Comparison of ENCODE assay signal across 1 fruit fly cellular context in the genomic region with DNA sequence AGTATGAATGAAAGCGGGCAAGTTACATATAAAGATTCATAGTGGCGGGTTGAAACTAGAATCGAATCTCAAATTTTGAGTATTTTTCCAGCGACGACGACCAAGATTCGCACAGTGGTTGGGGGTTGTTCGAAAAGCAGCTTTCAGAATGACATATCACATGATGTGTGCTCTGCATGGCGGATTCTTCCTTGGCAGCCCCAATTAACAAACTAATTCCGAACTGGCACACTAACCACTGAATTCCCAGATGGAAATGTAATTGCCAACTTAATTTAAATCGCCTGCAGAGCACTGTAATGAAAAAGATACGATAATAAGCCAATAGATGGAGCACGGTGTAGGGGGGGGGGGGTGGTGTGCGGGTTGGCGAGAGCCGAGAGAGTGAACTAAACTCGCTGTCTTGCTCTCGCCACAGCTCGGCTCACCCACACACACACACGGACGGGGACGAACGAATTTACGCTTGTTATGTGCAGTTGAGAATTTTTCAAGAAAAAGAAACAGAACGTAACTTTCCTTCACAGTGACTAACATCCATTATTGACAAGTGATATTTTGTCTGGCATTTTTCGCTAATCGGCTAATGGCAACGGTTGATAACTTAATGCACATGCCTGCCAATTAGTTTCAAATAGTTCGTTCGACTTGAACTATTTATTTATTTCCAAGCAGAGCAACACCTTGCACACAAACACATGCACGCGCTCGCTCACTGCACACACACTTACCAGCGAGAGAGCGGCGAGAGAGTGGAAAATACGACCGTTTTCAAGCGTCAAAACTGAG.
TF ChIP-seq lines count a peak whose summit lies in the region.

No protein-coding gene starts in this region.

TF ChIP-seq in whole organism, embryonic, 481 proteins besides CTCF, POLR2A, EP300 and RAD21 (continued from another document and continues in another):
- TF ChIP-seq Ptx1 (GFP tag; IDR thresholded peaks at IDR 0.05; lab: Robert Waterston, UW) (peak; percentile 97), CG8388 (GFP tag; optimal IDR thresholded peaks at IDR 0.05; lab: Kevin White, UChicago) (peak; percentile 90), sens (GFP tag; lab: Kevin White, UChicago) (peak; percentile 98), Fer1 (GFP tag; optimal IDR thresholded peaks at IDR 0.05; lab: Kevin White, UChicago) (peak; percentile 97), Gug (GFP tag; IDR thresholded peaks at IDR 0.05; lab: Robert Waterston, UW) (peak; percentile 98), CG11696 (GFP tag; IDR thresholded peaks at IDR 0.05; lab: Robert Waterston, UW) (peak; percentile 91), CG16863 (GFP tag; optimal IDR thresholded peaks at IDR 0.05; lab: Kevin White, UChicago) (peak; percentile 94), CG2116 (GFP tag; optimal IDR thresholded peaks at IDR 0.05; lab: Kevin White, UChicago) (peak; percentile 65), CG14860 (GFP tag; IDR thresholded peaks at IDR 0.05; lab: Robert Waterston, UW; ENCODE audit: partially characterized antibody) (peak; percentile 63), CG12219 (GFP tag; optimal IDR thresholded peaks at IDR 0.05; lab: Kevin White, UChicago) (peak; percentile 97), cg (GFP tag; optimal IDR thresholded peaks at IDR 0.05; lab: Kevin White, UChicago) (peak; percentile 94), Hsf (GFP tag; optimal IDR thresholded peaks at IDR 0.05; lab: Kevin White, UChicago) (peak; percentile 96), Dad (GFP tag; optimal IDR thresholded peaks at IDR 0.05; lab: Kevin White, UChicago) (peak; percentile 93), peb (GFP tag; IDR thresholded peaks at IDR 0.05; lab: Robert Waterston, UW) (peak; percentile 95), cad (GFP tag; optimal IDR thresholded peaks at IDR 0.05; lab: Kevin White, UChicago) (no peak), HHEX (GFP tag; optimal IDR thresholded peaks at IDR 0.05; lab: Kevin White, UChicago) (peak; percentile 96), sd (tag; optimal IDR thresholded peaks at IDR 0.05; lab: Kevin White, UChicago) (peak; percentile 90), CG8089 (GFP tag; optimal IDR thresholded peaks at IDR 0.05; lab: Kevin White, UChicago) (peak; percentile 91), CG33213 (GFP tag; optimal IDR thresholded peaks at IDR 0.05; lab: Kevin White, UChicago) (peak; percentile 93), Xbp1 (GFP tag; optimal IDR thresholded peaks at IDR 0.05; lab: Kevin White, UChicago) (peak; percentile 95), Max (GFP tag; optimal IDR thresholded peaks at IDR 0.05; lab: Kevin White, UChicago) (peak; percentile 89), C15 (GFP tag; IDR thresholded peaks at IDR 0.05; lab: Robert Waterston, UW) (peak; percentile 93), CG3065 (GFP tag; optimal IDR thresholded peaks at IDR 0.05; lab: Kevin White, UChicago) (peak; percentile 85), CG7928 (GFP tag; optimal IDR thresholded peaks at IDR 0.05; lab: Kevin White, UChicago) (peak; percentile 77), Vsx1 (GFP tag; optimal IDR thresholded peaks at IDR 0.05; lab: Kevin White, UChicago) (peak; percentile 97), pfk (GFP tag; optimal IDR thresholded peaks at IDR 0.05; lab: Kevin White, UChicago) (no peak), Awh (GFP tag; IDR thresholded peaks at IDR 0.05; lab: Robert Waterston, UW) (peak; percentile 96), CG13296 (GFP tag; optimal IDR thresholded peaks at IDR 0.05; lab: Kevin White, UChicago) (peak; percentile 90), dmrt99B (tag; optimal IDR thresholded peaks at IDR 0.05; lab: Kevin White, UChicago) (peak; percentile 97), gce (GFP tag; IDR thresholded peaks at IDR 0.05; lab: Robert Waterston, UW) (peak; percentile 96), CG30020 (tag; optimal IDR thresholded peaks at IDR 0.05; lab: Kevin White, UChicago) (peak; percentile 48), hbn (GFP tag; IDR thresholded peaks at IDR 0.05; lab: Robert Waterston, UW; ENCODE audit: partially characterized antibody) (no peak), CG12155 (GFP tag; optimal IDR thresholded peaks at IDR 0.05; lab: Kevin White, UChicago) (peak; percentile 98), CG10654 (GFP tag; optimal IDR thresholded peaks at IDR 0.05; lab: Kevin White, UChicago) (peak; percentile 92), Rx (GFP tag; IDR thresholded peaks at IDR 0.05; lab: Robert Waterston, UW) (peak; percentile 97), Dip2 (GFP tag; IDR thresholded peaks at IDR 0.05; lab: Robert Waterston, UW) (peak; percentile 50; the same call in 1 of the 2 replicates), MESR4 (GFP tag; optimal IDR thresholded peaks at IDR 0.05; lab: Kevin White, UChicago) (peak; percentile 63), unc-4 (GFP tag; IDR thresholded peaks at IDR 0.05; lab: Robert Waterston, UW; ENCODE audit: partially characterized antibody) (peak; percentile 23), CG11247 (GFP tag; IDR thresholded peaks at IDR 0.05; lab: Robert Waterston, UW) (peak; percentile 94), tna (GFP tag; IDR thresholded peaks at IDR 0.05; lab: Robert Waterston, UW; ENCODE audit: partially characterized antibody) (peak; percentile 63; the same call in 1 of the 2 replicates), Fer2 (tag; optimal IDR thresholded peaks at IDR 0.05; lab: Kevin White, UChicago) (peak; percentile 72), CG17186 (GFP tag; optimal IDR thresholded peaks at IDR 0.05; lab: Kevin White, UChicago) (peak; percentile 83), luna (GFP tag; optimal IDR thresholded peaks at IDR 0.05; lab: Kevin White, UChicago) (peak; percentile 89), CG42726 (GFP tag; IDR thresholded peaks at IDR 0.05; lab: Robert Waterston, UW; ENCODE audit: partially characterized antibody) (0 out of 2 replicates have a peak, but pooled peaks have one; percentile 23), CG10431 (GFP tag; optimal IDR thresholded peaks at IDR 0.05; lab: Kevin White, UChicago) (peak; percentile 33), CG3163 (GFP tag; optimal IDR thresholded peaks at IDR 0.05; lab: Kevin White, UChicago) (peak; percentile 83), z (GFP tag; IDR thresholded peaks at IDR 0.05; lab: Robert Waterston, UW) (peak; percentile 71; the same call in 2 of the 3 replicates), CG17912 (GFP tag; optimal IDR thresholded peaks at IDR 0.05; lab: Kevin White, UChicago) (peak; percentile 30), CG5953 (GFP tag; IDR thresholded peaks at IDR 0.05; lab: Robert Waterston, UW) (peak; percentile 96), CG13775 (GFP tag; optimal IDR thresholded peaks at IDR 0.05; lab: Kevin White, UChicago) (peak; percentile 92), so (GFP tag; IDR thresholded peaks at IDR 0.05; lab: Robert Waterston, UW) (peak; percentile 96), CG6254 (GFP tag; optimal IDR thresholded peaks at IDR 0.05; lab: Kevin White, UChicago) (peak; percentile 91), zfh1 (GFP tag; IDR thresholded peaks at IDR 0.05; lab: Robert Waterston, UW) (peak; percentile 98), Oaz (GFP tag; IDR thresholded peaks at IDR 0.05; lab: Robert Waterston, UW) (peak; percentile 96), crol (GFP tag; IDR thresholded peaks at IDR 0.05; lab: Robert Waterston, UW) (peak; percentile 99), lov (optimal IDR thresholded peaks at IDR 0.05; lab: Kevin White, UChicago) (no peak), lov (GFP tag; IDR thresholded peaks at IDR 0.05; lab: Robert Waterston, UW) (peak; percentile 97), nmo (GFP tag; optimal IDR thresholded peaks at IDR 0.05; lab: Kevin White, UChicago) (peak; percentile 94), CG43689 (GFP tag; IDR thresholded peaks at IDR 0.05; lab: Robert Waterston, UW) (peak; percentile 92), CG10321 (GFP tag; IDR thresholded peaks at IDR 0.05; lab: Robert Waterston, UW) (peak; percentile 74), CG11504 (tag; optimal IDR thresholded peaks at IDR 0.05; lab: Kevin White, UChicago) (peak; percentile 94), lilli (GFP tag; optimal IDR thresholded peaks at IDR 0.05; lab: Kevin White, UChicago) (peak; percentile 98), nau (GFP tag; optimal IDR thresholded peaks at IDR 0.05; lab: Kevin White, UChicago) (peak; percentile 91), dmrt11E (tag; optimal IDR thresholded peaks at IDR 0.05; lab: Kevin White, UChicago) (peak; percentile 88), Atf-2 (GFP tag; optimal IDR thresholded peaks at IDR 0.05; lab: Kevin White, UChicago) (peak; percentile 94), Hr3 (GFP tag; optimal IDR thresholded peaks at IDR 0.05; lab: Kevin White, UChicago) (peak; percentile 89), corto (GFP tag; optimal IDR thresholded peaks at IDR 0.05; lab: Kevin White, UChicago) (peak; percentile 80), Hr78 (GFP tag; optimal IDR thresholded peaks at IDR 0.05; lab: Kevin White, UChicago) (peak in 1 of 2 experiments; percentile 70), CG7839 (tag; optimal IDR thresholded peaks at IDR 0.05; lab: Kevin White, UChicago) (peak; percentile 97), grau (tag; optimal IDR thresholded peaks at IDR 0.05; lab: Kevin White, UChicago) (peak; percentile 94), CG10979 (tag; optimal IDR thresholded peaks at IDR 0.05; lab: Kevin White, UChicago) (peak; percentile 91), CG3995 (GFP tag; optimal IDR thresholded peaks at IDR 0.05; lab: Kevin White, UChicago) (peak; percentile 75), Nf-YB (GFP tag; optimal IDR thresholded peaks at IDR 0.05; lab: Kevin White, UChicago) (peak; percentile 81), CG12769 (tag; optimal IDR thresholded peaks at IDR 0.05; lab: Kevin White, UChicago) (peak; percentile 99), schlank (tag; optimal IDR thresholded peaks at IDR 0.05; lab: Kevin White, UChicago) (peak; percentile 96), CG9932 (GFP tag; IDR thresholded peaks at IDR 0.05; lab: Robert Waterston, UW) (peak; percentile 97), az2 (GFP tag; optimal IDR thresholded peaks at IDR 0.05; lab: Kevin White, UChicago) (peak; percentile 94), Lpt (GFP tag; optimal IDR thresholded peaks at IDR 0.05; lab: Kevin White, UChicago) (no peak), sim (GFP tag; IDR thresholded peaks at IDR 0.05; lab: Robert Waterston, UW) (peak; percentile 91), pan (optimal IDR thresholded peaks at IDR 0.05; lab: Kevin White, UChicago) (no peak), pan (GFP tag; optimal IDR thresholded peaks at IDR 0.05 in 1 of 2, IDR thresholded peaks at IDR 0.05 in 1 of 2) (peak in 1 of 2 experiments; percentile 98), wor (GFP tag; IDR thresholded peaks at IDR 0.05; lab: Robert Waterston, UW) (peak; percentile 93), CG9797 (GFP tag; optimal IDR thresholded peaks at IDR 0.05; lab: Kevin White, UChicago) (no peak), Lim3 (GFP tag; IDR thresholded peaks at IDR 0.05; lab: Robert Waterston, UW) (peak; percentile 86), CG6765 (GFP tag; optimal IDR thresholded peaks at IDR 0.05; lab: Kevin White, UChicago) (peak; percentile 90), esg (GFP tag; conservative IDR thresholded peaks at IDR 0.05; lab: Robert Waterston, UW) (peak; percentile 96), Mad (GFP tag; optimal IDR thresholded peaks at IDR 0.05; lab: Kevin White, UChicago) (peak; percentile 95), Dek (tag; optimal IDR thresholded peaks at IDR 0.05; lab: Kevin White, UChicago) (peak; percentile 93), CG8281 (tag; optimal IDR thresholded peaks at IDR 0.05; lab: Kevin White, UChicago) (peak; percentile 79), gfzf (GFP tag; optimal IDR thresholded peaks at IDR 0.05; lab: Kevin White, UChicago) (no peak), ase (GFP tag; IDR thresholded peaks at IDR 0.05; lab: Robert Waterston, UW) (peak; percentile 96), kah (GFP tag; optimal IDR thresholded peaks at IDR 0.05; lab: Kevin White, UChicago) (peak; percentile 70), Hey (tag; optimal IDR thresholded peaks at IDR 0.05; lab: Kevin White, UChicago) (peak; percentile 83), CG11695 (GFP tag; IDR thresholded peaks at IDR 0.05; lab: Robert Waterston, UW) (peak; percentile 97), gro (GFP tag; optimal IDR thresholded peaks at IDR 0.05; lab: Kevin White, UChicago) (peak; percentile 92), gt (GFP tag; IDR thresholded peaks at IDR 0.05; lab: Robert Waterston, UW) (peak; percentile 90), CG18011 (GFP tag; optimal IDR thresholded peaks at IDR 0.05; lab: Kevin White, UChicago) (peak; percentile 87), gcm2 (GFP tag; optimal IDR thresholded peaks at IDR 0.05; lab: Kevin White, UChicago) (peak; percentile 89), Gsc (GFP tag; IDR thresholded peaks at IDR 0.05; lab: Robert Waterston, UW) (peak; percentile 84), bowl (GFP tag; IDR thresholded peaks at IDR 0.05; lab: Robert Waterston, UW) (peak; percentile 94), GATAe (GFP tag; conservative IDR thresholded peaks at IDR 0.05; lab: Robert Waterston, UW) (peak; percentile 82), bab2 (GFP tag; optimal IDR thresholded peaks at IDR 0.05; lab: Kevin White, UChicago) (peak; percentile 91), tgo (GFP tag; IDR thresholded peaks at IDR 0.05; lab: Robert Waterston, UW) (peak; percentile 97), insv (GFP tag; optimal IDR thresholded peaks at IDR 0.05; lab: Kevin White, UChicago) (peak; percentile 28 to 41), mam (GFP tag; optimal IDR thresholded peaks at IDR 0.05; lab: Kevin White, UChicago) (peak; percentile 96), ranshi (GFP tag; IDR thresholded peaks at IDR 0.05; lab: Robert Waterston, UW) (peak; percentile 98), phol (tag; optimal IDR thresholded peaks at IDR 0.05; lab: Kevin White, UChicago) (peak; percentile 91), sna (GFP tag; IDR thresholded peaks at IDR 0.05; lab: Robert Waterston, UW; ENCODE audit: partially characterized antibody) (no peak), NC2α (GFP tag; optimal IDR thresholded peaks at IDR 0.05; lab: Kevin White, UChicago) (peak; percentile 82), ap (GFP tag; IDR thresholded peaks at IDR 0.05; lab: Robert Waterston, UW) (peak; percentile 94), tio (GFP tag; optimal IDR thresholded peaks at IDR 0.05; lab: Kevin White, UChicago) (peak; percentile 89), Ada2b (GFP tag; IDR thresholded peaks at IDR 0.05; lab: Robert Waterston, UW) (peak; percentile 98), CG10209 (GFP tag; optimal IDR thresholded peaks at IDR 0.05; lab: Kevin White, UChicago) (peak; percentile 96), zen2 (GFP tag; IDR thresholded peaks at IDR 0.05; lab: Robert Waterston, UW; ENCODE audit: partially characterized antibody) (0 out of 3 replicates have a peak, but pooled peaks have one; percentile 17), CG6654 (GFP tag; optimal IDR thresholded peaks at IDR 0.05; lab: Kevin White, UChicago) (peak; percentile 86), sob (GFP tag; IDR thresholded peaks at IDR 0.05; lab: Robert Waterston, UW) (peak; percentile 94), fd96Cb (tag; optimal IDR thresholded peaks at IDR 0.05; lab: Kevin White, UChicago) (peak; percentile 95), ttk (GFP tag; IDR thresholded peaks at IDR 0.05; lab: Robert Waterston, UW) (peak; percentile 95), Dbx (GFP tag; IDR thresholded peaks at IDR 0.05; lab: Robert Waterston, UW) (peak; percentile 97), eve (GFP tag; optimal IDR thresholded peaks at IDR 0.05; lab: Kevin White, UChicago) (no peak)
